Worm (Caenorhabditis elegans) whole organism, midembryonic: ENCODE measurements around the gene fbxb-76.

Source experiments
- flt-1 ChIP-seq: fragments of 200-800 bp; sonication (Bioruptor generic); IDR thresholded peaks from 2 replicates; pipeline ENCODE4 v1.3.6; 2022; ENCODE audit warnings: missing genetic modification characterization, missing compliant biosample characterization
- ref-1 ChIP-seq: fragments of 200-800 bp; sonication (Bioruptor generic); conservative IDR thresholded peaks from 2 replicates; pipeline ENCODE4 v1.3.6; 2022; ENCODE audit warnings: missing genetic modification reagents, missing genetic modification characterization, missing compliant biosample characterization
- ztf-29 ChIP-seq: fragments of 200-800 bp; sonication (Bioruptor generic); IDR thresholded peaks from 2 replicates; pipeline ENCODE4 v1.3.6; 2022; ENCODE audit warnings: missing genetic modification reagents, missing genetic modification characterization, missing compliant biosample characterization

DNA sequence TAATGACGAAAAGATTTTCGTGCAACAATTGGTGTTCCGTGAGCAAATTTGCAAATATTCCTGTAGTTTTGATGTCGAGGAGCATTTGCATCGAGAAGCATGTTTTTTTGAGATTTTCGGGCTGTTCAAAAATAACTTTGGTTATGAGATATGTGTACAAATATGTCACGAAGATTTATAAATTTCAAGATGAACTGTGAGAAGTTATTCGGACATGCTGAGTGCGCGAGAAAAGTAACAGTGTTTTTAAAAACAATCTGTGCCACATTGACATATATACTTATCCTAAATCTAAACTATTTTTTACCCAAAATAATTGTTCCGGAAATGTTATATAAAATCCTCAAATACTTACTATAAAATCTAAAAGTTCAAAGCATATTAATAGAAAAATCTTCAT lies 42.5 kb upstream of the fbxb-76 start, which contains the start of gene F22B3.7:
- no peak for TF ChIP-seq flt-1 (GFP tag; lab: Robert Waterston, UW)
- TF ChIP-seq ref-1 (GFP tag; lab: Robert Waterston, UW): no peak
- no peak for TF ChIP-seq ztf-29 (GFP tag; lab: Robert Waterston, UW)
